Worm (Caenorhabditis elegans): Measurements from ENCODE around the gene spl-3.
A peak's percentile ranks its signal among the peaks of the same experiment; 100 is the strongest.
"Not testable (repeated sequence)": the region's sequence is repeated elsewhere in the genome, so short reads cannot be mapped to it uniquely, and the experiment has no call there.

Gene spl-3

DNA sequence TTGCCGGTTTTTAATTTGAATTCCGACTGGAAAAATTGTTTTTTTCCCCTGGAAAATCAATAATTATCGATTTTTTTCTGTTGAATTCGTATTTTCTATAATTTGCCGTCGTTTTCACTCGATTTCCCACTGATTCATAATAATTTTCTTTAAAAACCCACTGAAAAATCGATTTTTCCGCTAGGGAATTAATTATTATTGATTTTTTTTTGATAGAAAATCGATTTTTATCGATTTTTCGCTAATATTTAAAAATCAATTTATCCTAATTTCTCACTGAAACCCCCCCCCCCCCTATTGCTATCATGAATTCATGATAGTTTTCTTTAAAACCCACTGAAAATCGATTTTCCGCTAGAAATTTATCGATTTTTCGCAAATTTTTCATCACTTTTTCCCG, 16.3 kb upstream of the spl-3 start:
- TF ChIP-seq nhr-77 (tag; optimal IDR thresholded peaks at IDR 0.05) (no peak), ceh-28 (tag; optimal IDR thresholded peaks at IDR 0.05) (peak; percentile 60), fkh-10 (GFP tag; optimal IDR thresholded peaks at IDR 0.05) (no peak), mep-1 (tag; optimal IDR thresholded peaks at IDR 0.05) (no peak)

ce11 chrIV:1177683-1178082, 15.2 kb upstream of the spl-3 start, which contains the start of gene Y104H12D.2:
Gene Y104H12D.2 (plus strand): TSS chrIV:1178022.
- TF ChIP-seq dpl-1 (GFP tag; optimal IDR thresholded peaks at IDR 0.05), result peak; percentile 90
- peak in 1 of 2 experiments; percentile 49 for TF ChIP-seq lsy-2 (tag; optimal IDR thresholded peaks at IDR 0.05)
- no peak for TF ChIP-seq daf-16 (GFP tag; optimal IDR thresholded peaks at IDR 0.05)
- peak; percentile 41 for TF ChIP-seq daf-16 (tag; optimal IDR thresholded peaks at IDR 0.05)
- TF ChIP-seq zag-1 (tag; optimal IDR thresholded peaks at IDR 0.05), result no peak
- TF ChIP-seq zip-11 (GFP tag; IDR thresholded peaks at IDR 0.05), result no peak
- no peak for TF ChIP-seq ama-1 (optimal IDR thresholded peaks at IDR 0.05)
- peak; percentile 15 for TF ChIP-seq hlh-30 (tag; optimal IDR thresholded peaks at IDR 0.05; ENCODE audit: insufficient read depth)
- TF ChIP-seq Y48G9A.11 (GFP tag; IDR thresholded peaks at IDR 0.05), result peak; percentile 96
- no peak for TF ChIP-seq ctbp-1 (GFP tag; IDR thresholded peaks at IDR 0.05)
- TF ChIP-seq ztf-11 (tag; optimal IDR thresholded peaks at IDR 0.05), result no peak
- peak; percentile 97 for TF ChIP-seq T20F7.1 (GFP tag; optimal IDR thresholded peaks at IDR 0.05)

- not testable (repeated sequence) for TF ChIP-seq mxl-2 (GFP tag; conservative IDR thresholded peaks at IDR 0.05); unc-39 (tag; optimal IDR thresholded peaks at IDR 0.05); unc-130 (GFP tag; optimal IDR thresholded peaks at IDR 0.05)
Measured at ce11 chrIV:1182292-1182691, 10.6 kb upstream of the spl-3 start, which contains the start of gene rmif-2. Gene rmif-2 (plus strand): TSS chrIV:1182592.

DNA sequence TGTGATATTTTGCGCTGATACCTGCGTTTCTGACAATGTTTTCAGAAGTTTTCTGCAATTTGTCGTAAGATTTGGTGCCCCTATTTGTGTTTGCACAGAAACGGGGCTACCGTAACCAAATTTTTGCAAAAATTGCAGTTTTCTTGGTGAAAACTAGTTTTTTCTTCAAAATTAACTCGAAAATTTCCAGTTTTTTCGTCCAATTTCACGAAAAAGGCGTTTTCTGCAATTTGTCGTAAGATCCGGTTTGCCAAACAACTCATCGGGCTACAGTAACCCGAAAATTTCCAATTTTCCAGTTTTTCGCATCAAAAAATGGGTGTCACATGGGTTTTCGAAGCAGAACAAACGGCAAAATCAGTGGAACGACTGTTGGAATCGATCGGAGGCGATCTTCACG, 5.4 kb upstream of the spl-3 start, which contains the start of gene mdt-20:
Gene mdt-20 (plus strand): TSS at position 301 of the 400 bp plus-strand sequence.
- TF ChIP-seq aha-1 (tag), result peak; percentile 63

DNA sequence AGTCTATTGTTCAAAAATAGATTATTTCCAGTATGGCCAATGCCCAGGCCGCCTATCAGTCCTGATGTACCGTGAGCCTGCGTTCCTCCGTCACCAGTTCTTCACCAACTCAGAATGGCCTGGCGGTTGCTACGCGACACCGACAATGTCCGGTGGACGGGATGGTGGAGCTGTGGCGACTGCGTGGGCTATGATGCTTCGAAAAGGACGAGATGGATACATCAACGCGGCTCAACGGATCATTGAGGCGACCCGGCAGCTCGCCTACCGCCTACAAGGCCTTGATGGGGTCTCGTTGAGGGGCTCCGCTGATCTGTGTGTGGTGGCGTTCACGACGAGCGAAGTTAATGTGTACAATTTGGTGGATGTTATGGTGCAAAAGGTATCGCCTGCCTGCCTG, 6.6 kb downstream of the spl-3 start:
- TF ChIP-seq skn-1 (tag; optimal IDR thresholded peaks at IDR 0.05) (no peak), dmd-6 (GFP tag; IDR thresholded peaks at IDR 0.05) (no peak), spr-1 (tag; optimal IDR thresholded peaks at IDR 0.05) (no peak), jun-1 (tag; optimal IDR thresholded peaks at IDR 0.05) (no peak), daf-19 (GFP tag; conservative IDR thresholded peaks at IDR 0.05) (no peak), duxl-1 (tag; optimal IDR thresholded peaks at IDR 0.05; ENCODE audit: poor library complexity) (no peak), hlh-11 (tag; optimal IDR thresholded peaks at IDR 0.05) (no peak), egl-43 (GFP tag; IDR thresholded peaks at IDR 0.05) (0 out of 2 replicates have a peak, but pooled peaks have one; percentile 8), set-16 (GFP tag; IDR thresholded peaks at IDR 0.05) (peak; percentile 69), hlh-30 (tag; optimal IDR thresholded peaks at IDR 0.05; ENCODE audit: insufficient read depth) (no peak), dmd-8 (GFP tag; IDR thresholded peaks at IDR 0.05) (0 out of 2 replicates have a peak, but pooled peaks have one; percentile 27), mdl-1 (tag; optimal IDR thresholded peaks at IDR 0.05) (no peak), sdz-12 (GFP tag; optimal IDR thresholded peaks at IDR 0.05) (no peak), ceh-28 (tag; optimal IDR thresholded peaks at IDR 0.05) (no peak), dpl-1 (GFP tag; optimal IDR thresholded peaks at IDR 0.05) (no peak), F10B5.3 (tag; optimal IDR thresholded peaks at IDR 0.05) (no peak), mep-1 (tag; optimal IDR thresholded peaks at IDR 0.05) (no peak), arid-1 (GFP tag; conservative IDR thresholded peaks at IDR 0.05) (no peak), madf-5 (GFP tag; IDR thresholded peaks at IDR 0.05) (no peak), mdt-29 (GFP tag; IDR thresholded peaks at IDR 0.05) (no peak)
